Worm (Caenorhabditis elegans): ENCODE measurements around the gene gsp-2.

gsp-2 gene

ce11 chrIII:7335220-7335619 lies 1.2 kb upstream of the gsp-2 start, which contains the start of gene F56C9.10 (continued):
- no peak for TF ChIP-seq pha-4 (tag; optimal IDR thresholded peaks at IDR 0.05)
- TF ChIP-seq ceh-22 (tag; optimal IDR thresholded peaks at IDR 0.05), result no peak
- peak; percentile 9 for TF ChIP-seq ceh-48 (tag; optimal IDR thresholded peaks at IDR 0.05)
- TF ChIP-seq ref-2 (tag; optimal IDR thresholded peaks at IDR 0.05), result peak; percentile 37
- no peak for TF ChIP-seq nhr-11 (tag; optimal IDR thresholded peaks at IDR 0.05)
- no peak for TF ChIP-seq dve-1 (tag; optimal IDR thresholded peaks at IDR 0.05)
- TF ChIP-seq dmd-4 (tag; optimal IDR thresholded peaks at IDR 0.05; ENCODE audit: borderline replicate concordance), result no peak
- TF ChIP-seq nfya-1 (tag; optimal IDR thresholded peaks at IDR 0.05), result peak; percentile 76
- no peak for TF ChIP-seq pat-9 (tag; optimal IDR thresholded peaks at IDR 0.05)
- TF ChIP-seq tbx-7 (tag; optimal IDR thresholded peaks at IDR 0.05), result no peak
- TF ChIP-seq hlh-8 (tag; optimal IDR thresholded peaks at IDR 0.05), result peak; percentile 51
- TF ChIP-seq C38D4.7 (GFP tag; optimal IDR thresholded peaks at IDR 0.05), result no peak
- no peak for TF ChIP-seq sox-2 (GFP tag; IDR thresholded peaks at IDR 0.05)
- TF ChIP-seq K02D7.2 (tag; optimal IDR thresholded peaks at IDR 0.05), result no peak
- no peak for TF ChIP-seq ceh-45 (GFP tag; IDR thresholded peaks at IDR 0.05)
- no peak for TF ChIP-seq zip-5 (tag; optimal IDR thresholded peaks at IDR 0.05)
- TF ChIP-seq Y22D7AL.16 (tag; optimal IDR thresholded peaks at IDR 0.05), result no peak
- no peak for TF ChIP-seq hlh-13 (GFP tag; optimal IDR thresholded peaks at IDR 0.05)
- no peak for TF ChIP-seq ceh-34 (tag; optimal IDR thresholded peaks at IDR 0.05)
- TF ChIP-seq sdc-2 (tag; optimal IDR thresholded peaks at IDR 0.05), result peak; percentile 2
- no peak for TF ChIP-seq pag-3 (tag; optimal IDR thresholded peaks at IDR 0.05; ENCODE audit: borderline replicate concordance)
- no peak for TF ChIP-seq odd-2 (tag; optimal IDR thresholded peaks at IDR 0.05)
- TF ChIP-seq ceh-19 (GFP tag; optimal IDR thresholded peaks at IDR 0.05), result no peak
- no peak for TF ChIP-seq ttx-3 (tag; optimal IDR thresholded peaks at IDR 0.05)
- TF ChIP-seq lim-6 (tag; optimal IDR thresholded peaks at IDR 0.05), result no peak
- peak; percentile 89 for TF ChIP-seq unc-55 (GFP tag; optimal IDR thresholded peaks at IDR 0.05)
- no peak for TF ChIP-seq ceh-30 (tag; optimal IDR thresholded peaks at IDR 0.05)
- no peak for TF ChIP-seq eyg-1 (tag; optimal IDR thresholded peaks at IDR 0.05)
- TF ChIP-seq ceh-6 (GFP tag; optimal IDR thresholded peaks at IDR 0.05), result no peak
- TF ChIP-seq T23F11.4 (GFP tag; optimal IDR thresholded peaks at IDR 0.05), result no peak
- no peak for TF ChIP-seq ztf-16 (tag; optimal IDR thresholded peaks at IDR 0.05)
- TF ChIP-seq hlh-6 (tag; optimal IDR thresholded peaks at IDR 0.05), result no peak
- no peak for TF ChIP-seq sox-4 (tag; optimal IDR thresholded peaks at IDR 0.05)
- TF ChIP-seq ceh-2 (tag; optimal IDR thresholded peaks at IDR 0.05), result no peak
- TF ChIP-seq fkh-10 (GFP tag; optimal IDR thresholded peaks at IDR 0.05), result no peak
- no peak for TF ChIP-seq syd-9 (tag; optimal IDR thresholded peaks at IDR 0.05)
- TF ChIP-seq elt-4 (tag; optimal IDR thresholded peaks at IDR 0.05), result no peak
- no peak for TF ChIP-seq lin-11 (tag; optimal IDR thresholded peaks at IDR 0.05)
- no peak for TF ChIP-seq fkh-6 (tag; optimal IDR thresholded peaks at IDR 0.05)
- peak; percentile 54 for TF ChIP-seq pros-1 (tag; optimal IDR thresholded peaks at IDR 0.05)
- peak; percentile 99 for TF ChIP-seq hlh-30 (tag; optimal IDR thresholded peaks at IDR 0.05; ENCODE audit: insufficient read depth)
- TF ChIP-seq unc-86 (tag; optimal IDR thresholded peaks at IDR 0.05), result no peak
- no peak for TF ChIP-seq hlh-15 (tag; optimal IDR thresholded peaks at IDR 0.05)
- TF ChIP-seq ceh-24 (tag; optimal IDR thresholded peaks at IDR 0.05), result no peak

- TF ChIP-seq ceh-24 (tag; optimal IDR thresholded peaks at IDR 0.05), result no peak
- no peak for TF ChIP-seq unc-86 (tag; optimal IDR thresholded peaks at IDR 0.05)
- TF ChIP-seq ceh-30 (tag; optimal IDR thresholded peaks at IDR 0.05), result no peak
- no peak for TF ChIP-seq syd-9 (tag; optimal IDR thresholded peaks at IDR 0.05)
- no peak for TF ChIP-seq ceh-6 (GFP tag; optimal IDR thresholded peaks at IDR 0.05)
- no peak for TF ChIP-seq T23F11.4 (GFP tag; optimal IDR thresholded peaks at IDR 0.05)
- no peak for TF ChIP-seq fkh-6 (tag; optimal IDR thresholded peaks at IDR 0.05)
These were observed 1.6 kb downstream of the gsp-2 start for ce11 chrIII:7338009-7338408.

Measured in whole organism, late embryonic.